Worm (Caenorhabditis elegans): Measurements from ENCODE around the gene R11E3.19.

Gene R11E3.19

ce11 chrIV:4776001-4776400, at the start of gene R11E3.19:
Gene R11E3.19, minus strand, starts transcription at chrIV:4776101.
- TF ChIP-seq T22C8.4 (GFP tag; IDR thresholded peaks at IDR 0.05) (no peak), tab-1 (GFP tag; IDR thresholded peaks at IDR 0.05) (no peak), ztf-29 (GFP tag; IDR thresholded peaks at IDR 0.05) (no peak), klf-2 (GFP tag; conservative IDR thresholded peaks at IDR 0.05) (no peak), med-1 (GFP tag; optimal IDR thresholded peaks at IDR 0.05; ENCODE audit: insufficient read depth) (no peak), ztf-23 (GFP tag; IDR thresholded peaks at IDR 0.05) (no peak), cog-1 (tag; optimal IDR thresholded peaks at IDR 0.05) (no peak), ref-1 (GFP tag; conservative IDR thresholded peaks at IDR 0.05) (no peak), flt-1 (GFP tag; IDR thresholded peaks at IDR 0.05) (no peak)

- TF ChIP-seq med-1 (GFP tag; optimal IDR thresholded peaks at IDR 0.05; ENCODE audit: insufficient read depth) (no peak), T22C8.4 (GFP tag; IDR thresholded peaks at IDR 0.05) (no peak), tab-1 (GFP tag; IDR thresholded peaks at IDR 0.05) (no peak), cog-1 (tag; optimal IDR thresholded peaks at IDR 0.05) (no peak), ztf-23 (GFP tag; IDR thresholded peaks at IDR 0.05) (no peak), ref-1 (GFP tag; conservative IDR thresholded peaks at IDR 0.05) (no peak)
Measured at ce11 chrIV:4821843-4822242, 45.9 kb upstream of the R11E3.19 start.

ce11 chrIV:4821054-4821453, 45.2 kb upstream of the R11E3.19 start, which contains the start of gene H06H21.8:
Gene H06H21.8, minus strand, starts transcription at chrIV:4821131.
- no peak for TF ChIP-seq T22C8.4 (GFP tag; IDR thresholded peaks at IDR 0.05)
- no peak for TF ChIP-seq med-1 (GFP tag; optimal IDR thresholded peaks at IDR 0.05; ENCODE audit: insufficient read depth)
- no peak for TF ChIP-seq cog-1 (tag; optimal IDR thresholded peaks at IDR 0.05)
- no peak for TF ChIP-seq klf-2 (GFP tag; conservative IDR thresholded peaks at IDR 0.05)
- TF ChIP-seq ztf-29 (GFP tag; IDR thresholded peaks at IDR 0.05) = no peak
- no peak for TF ChIP-seq tab-1 (GFP tag; IDR thresholded peaks at IDR 0.05)
- TF ChIP-seq ref-1 (GFP tag; conservative IDR thresholded peaks at IDR 0.05) = no peak
- TF ChIP-seq flt-1 (GFP tag; IDR thresholded peaks at IDR 0.05) = no peak
- no peak for TF ChIP-seq ztf-23 (GFP tag; IDR thresholded peaks at IDR 0.05)

ce11 chrIV:4814185-4814584, 38.3 kb upstream of the R11E3.19 start, which contains the start of gene srw-94:
Gene srw-94, plus strand, starts transcription at chrIV:4814485.
- no peak for TF ChIP-seq ref-1 (GFP tag; conservative IDR thresholded peaks at IDR 0.05)

ce11 chrIV:4811863-4812262, 36.0 kb upstream of the R11E3.19 start, which contains the start of gene srw-95:
Gene srw-95, plus strand, starts transcription at chrIV:4812075.
- TF ChIP-seq tab-1 (GFP tag; IDR thresholded peaks at IDR 0.05) (no peak), ztf-29 (GFP tag; IDR thresholded peaks at IDR 0.05) (no peak), cog-1 (tag; optimal IDR thresholded peaks at IDR 0.05) (no peak), ref-1 (GFP tag; conservative IDR thresholded peaks at IDR 0.05) (no peak), klf-2 (GFP tag; conservative IDR thresholded peaks at IDR 0.05) (no peak)

- peak; percentile 21 for TF ChIP-seq med-1 (GFP tag; optimal IDR thresholded peaks at IDR 0.05; ENCODE audit: insufficient read depth)
- TF ChIP-seq cog-1 (tag; optimal IDR thresholded peaks at IDR 0.05) = no peak
- no peak for TF ChIP-seq ztf-29 (GFP tag; IDR thresholded peaks at IDR 0.05)
- TF ChIP-seq klf-2 (GFP tag; conservative IDR thresholded peaks at IDR 0.05) = 0 out of 2 replicates have a peak, but pooled peaks have one; percentile 7
- TF ChIP-seq ref-1 (GFP tag; conservative IDR thresholded peaks at IDR 0.05) = no peak
- TF ChIP-seq T22C8.4 (GFP tag; IDR thresholded peaks at IDR 0.05) = no peak
- no peak for TF ChIP-seq tab-1 (GFP tag; IDR thresholded peaks at IDR 0.05)
- 0 out of 2 replicates have a peak, but pooled peaks have one; percentile 16 for TF ChIP-seq flt-1 (GFP tag; IDR thresholded peaks at IDR 0.05)
- 0 out of 2 replicates have a peak, but pooled peaks have one; percentile 51 for TF ChIP-seq ztf-23 (GFP tag; IDR thresholded peaks at IDR 0.05)
Measured at ce11 chrIV:4810377-4810984, 34.6 kb upstream of the R11E3.19 start, which contains the start of gene eif-1.A. Gene eif-1.A, plus strand, starts transcription at chrIV:4810934.

ce11 chrIV:4809813-4810212, 33.9 kb upstream of the R11E3.19 start, which contains the start of gene H06H21.37:
Gene H06H21.37, minus strand, starts transcription at chrIV:4809974.
- TF ChIP-seq ztf-29 (GFP tag; IDR thresholded peaks at IDR 0.05) = no peak
- no peak for TF ChIP-seq ref-1 (GFP tag; conservative IDR thresholded peaks at IDR 0.05)
- no peak for TF ChIP-seq med-1 (GFP tag; optimal IDR thresholded peaks at IDR 0.05; ENCODE audit: insufficient read depth)
- TF ChIP-seq klf-2 (GFP tag; conservative IDR thresholded peaks at IDR 0.05) = no peak
- TF ChIP-seq T22C8.4 (GFP tag; IDR thresholded peaks at IDR 0.05) = no peak
- no peak for TF ChIP-seq cog-1 (tag; optimal IDR thresholded peaks at IDR 0.05)

ce11 chrIV:4809397-4809796, 33.5 kb upstream of the R11E3.19 start, which contains the start of gene ubxn-6:
Gene ubxn-6, minus strand, starts transcription at chrIV:4809497.
- no peak for TF ChIP-seq T22C8.4 (GFP tag; IDR thresholded peaks at IDR 0.05)
- TF ChIP-seq tab-1 (GFP tag; IDR thresholded peaks at IDR 0.05) = no peak

- no peak for TF ChIP-seq T22C8.4 (GFP tag; IDR thresholded peaks at IDR 0.05)
- no peak for TF ChIP-seq med-1 (GFP tag; optimal IDR thresholded peaks at IDR 0.05; ENCODE audit: insufficient read depth)
- TF ChIP-seq ztf-23 (GFP tag; IDR thresholded peaks at IDR 0.05) = no peak
- no peak for TF ChIP-seq ztf-29 (GFP tag; IDR thresholded peaks at IDR 0.05)
- TF ChIP-seq tab-1 (GFP tag; IDR thresholded peaks at IDR 0.05) = no peak
- TF ChIP-seq ref-1 (GFP tag; conservative IDR thresholded peaks at IDR 0.05) = no peak
- TF ChIP-seq flt-1 (GFP tag; IDR thresholded peaks at IDR 0.05) = no peak
- no peak for TF ChIP-seq klf-2 (GFP tag; conservative IDR thresholded peaks at IDR 0.05)
- TF ChIP-seq cog-1 (tag; optimal IDR thresholded peaks at IDR 0.05) = no peak
Measured at ce11 chrIV:4807219-4807618, 31.3 kb upstream of the R11E3.19 start, which contains the start of gene H06H21.11. Gene H06H21.11, minus strand, starts transcription at chrIV:4807319.

- no peak for TF ChIP-seq ztf-23 (GFP tag; IDR thresholded peaks at IDR 0.05)
Measured at ce11 chrIV:4806486-4806885, 30.6 kb upstream of the R11E3.19 start, which contains the start of gene dpf-5. Gene dpf-5, minus strand, starts transcription at chrIV:4806586.

Measured in whole organism, midembryonic.